Worm (Caenorhabditis elegans): ENCODE results near the gene R57.2.
"Not testable (repeated sequence)": the region's sequence is repeated elsewhere in the genome, so short reads cannot be mapped to it uniquely, and the experiment has no call there.

Gene R57.2

ce11 chrX:296934-297333, at the start of gene R57.2:
TSS of gene R57.2 (plus strand) at chrX:297234.
- TF ChIP-seq unc-62 (GFP tag; optimal IDR thresholded peaks at IDR 0.05) = no peak

ce11 chrX:271509-271908, 25.5 kb upstream of the R57.2 start:
- TF ChIP-seq unc-62 (GFP tag; optimal IDR thresholded peaks at IDR 0.05) = no peak

ce11 chrX:273912-274311, 23.1 kb upstream of the R57.2 start, which contains the start of gene Y108F1.5:
TSS of gene Y108F1.5 (minus strand) at chrX:274012.
- TF ChIP-seq unc-62 (GFP tag; optimal IDR thresholded peaks at IDR 0.05) = not testable (repeated sequence)

ce11 chrX:286116-286515, 10.9 kb upstream of the R57.2 start, which contains the start of gene Y47C4A.1:
TSS of gene Y47C4A.1 (minus strand) at chrX:286216.
- not testable (repeated sequence) for TF ChIP-seq unc-62 (GFP tag; optimal IDR thresholded peaks at IDR 0.05)

ce11 chrX:295726-296125, 1.3 kb upstream of the R57.2 start:
- TF ChIP-seq unc-62 (GFP tag; optimal IDR thresholded peaks at IDR 0.05) = no peak

ce11 chrX:299090-299489, 2.1 kb downstream of the R57.2 start:
- no peak for TF ChIP-seq unc-62 (GFP tag; optimal IDR thresholded peaks at IDR 0.05)

- no peak for TF ChIP-seq unc-62 (GFP tag; optimal IDR thresholded peaks at IDR 0.05)
Observed at ce11 chrX:300250-300649, 3.2 kb downstream of the R57.2 start.

ce11 chrX:301530-301929, 4.5 kb downstream of the R57.2 start, which contains the start of gene gcp-2.1:
TSS of gene gcp-2.1 (plus strand) at chrX:301830.
- no peak for TF ChIP-seq unc-62 (GFP tag; optimal IDR thresholded peaks at IDR 0.05)

ce11 chrX:305057-305456, 8.0 kb downstream of the R57.2 start:
- TF ChIP-seq unc-62 (GFP tag; optimal IDR thresholded peaks at IDR 0.05) = no peak

- no peak for TF ChIP-seq unc-62 (GFP tag; optimal IDR thresholded peaks at IDR 0.05)
Observed at ce11 chrX:309076-309475, 12.0 kb downstream of the R57.2 start.

ce11 chrX:311211-311610, 14.2 kb downstream of the R57.2 start, which contains the start of gene nlp-64:
TSS of gene nlp-64 (minus strand) at chrX:311311.
- TF ChIP-seq unc-62 (GFP tag; optimal IDR thresholded peaks at IDR 0.05) = no peak

- no peak for TF ChIP-seq unc-62 (GFP tag; optimal IDR thresholded peaks at IDR 0.05)
Observed at ce11 chrX:312238-312637, 15.2 kb downstream of the R57.2 start.

ce11 chrX:312908-313307, 15.9 kb downstream of the R57.2 start, which contains the start of gene M02E1.4:
TSS of gene M02E1.4 (plus strand) at chrX:313274.
- TF ChIP-seq unc-62 (GFP tag; optimal IDR thresholded peaks at IDR 0.05) = no peak

ce11 chrX:322223-322622, 25.2 kb downstream of the R57.2 start, which contains the start of gene M02E1.3:
TSS of gene M02E1.3 (plus strand) at chrX:322523.
- not testable (repeated sequence) for TF ChIP-seq unc-62 (GFP tag; optimal IDR thresholded peaks at IDR 0.05)

ce11 chrX:324021-324420, 27.0 kb downstream of the R57.2 start:
- TF ChIP-seq unc-62 (GFP tag; optimal IDR thresholded peaks at IDR 0.05) = no peak

ce11 chrX:325597-326161, 28.6 kb downstream of the R57.2 start, which contains the start of gene M02E1.1:
TSS of gene M02E1.1 (plus strand) at chrX:326111.
- no peak for TF ChIP-seq unc-62 (GFP tag; optimal IDR thresholded peaks at IDR 0.05)

- no peak for TF ChIP-seq unc-62 (GFP tag; optimal IDR thresholded peaks at IDR 0.05)
Observed at ce11 chrX:328736-329135, 31.7 kb downstream of the R57.2 start.

- TF ChIP-seq unc-62 (GFP tag; optimal IDR thresholded peaks at IDR 0.05) = no peak
Observed at ce11 chrX:332643-333042, 35.6 kb downstream of the R57.2 start.
